Fruit fly (Drosophila melanogaster) whole organism, wandering third instar larva: ENCODE data around the gene Ubc84D.

Source experiments
- Abd-B ChIP-seq: fragments of >200 bp; optimal IDR thresholded peaks from 2 replicates; lab custom pipeline; 2017; ENCODE audit warnings: missing biosample characterization, missing genetic modification characterization
- CG32264 ChIP-seq: fragments of 200-800 bp; sonication (Bioruptor generic); optimal IDR thresholded peaks from 2 replicates; lab custom pipeline; 2016; ENCODE audit warnings: missing biosample characterization, missing genetic modification characterization
- CG9705 ChIP-seq: fragments of 200-800 bp; sonication (Bioruptor generic); optimal IDR thresholded peaks from 2 replicates; lab custom pipeline; 2018; ENCODE audit warnings: missing biosample characterization, mild to moderate bottlenecking, missing genetic modification characterization
- CrebA ChIP-seq: fragments of 200-800 bp; sonication (Bioruptor generic); optimal IDR thresholded peaks from 2 replicates; lab custom pipeline; 2016; ENCODE audit warnings: missing biosample characterization, mild to moderate bottlenecking, missing genetic modification characterization, borderline replicate concordance
- Dfd ChIP-seq: fragments of >200 bp; optimal IDR thresholded peaks from 2 replicates; lab custom pipeline; 2017; ENCODE audit warnings: missing biosample characterization, missing genetic modification characterization
- Dif ChIP-seq: fragments of 200-275, 200-300 bp; sonication (Bioruptor generic); optimal IDR thresholded peaks from 2 replicates; lab custom pipeline; 2018; ENCODE audit warnings: missing biosample characterization, missing genetic modification characterization; ENCODE audit not compliant: partially characterized antibody
- GATAd ChIP-seq: sonication (Bioruptor generic); optimal IDR thresholded peaks from 2 replicates; lab custom pipeline; 2016; ENCODE audit warnings: missing biosample characterization, missing genetic modification characterization
- HLH106 ChIP-seq: fragments of 200-800 bp; optimal IDR thresholded peaks from 3 replicates; lab custom pipeline; 2019; ENCODE audit warnings: missing biosample characterization, mild to moderate bottlenecking, missing genetic modification characterization, moderate library complexity
- Hr78 ChIP-seq: fragments of >200 bp; optimal IDR thresholded peaks from 2 replicates; lab custom pipeline; 2017; ENCODE audit warnings: missing biosample characterization, missing genetic modification characterization
- Hr83 ChIP-seq: fragments of 200-300 bp; sonication (Bioruptor generic); optimal IDR thresholded peaks from 2 replicates; lab custom pipeline; 2016; ENCODE audit warnings: missing biosample characterization, mild to moderate bottlenecking, missing genetic modification characterization, moderate library complexity; ENCODE audit not compliant: poor library complexity, severe bottlenecking
- Jra ChIP-seq: sonication (Bioruptor generic); optimal IDR thresholded peaks from 2 replicates; lab custom pipeline; 2016; ENCODE audit warnings: missing biosample characterization, missing genetic modification characterization
- Mio ChIP-seq: sonication (Bioruptor generic); optimal IDR thresholded peaks from 2 replicates; lab custom pipeline; 2016; ENCODE audit warnings: missing biosample characterization, missing genetic modification characterization
- N ChIP-seq: fragments of >200 bp; optimal IDR thresholded peaks from 2 replicates; lab custom pipeline; 2018; ENCODE audit warnings: missing biosample characterization, missing external identifiers, missing genetic modification characterization
- OdsH ChIP-seq: fragments of 200-800 bp; sonication (Bioruptor generic); optimal IDR thresholded peaks from 2 replicates; lab custom pipeline; 2016; ENCODE audit warnings: missing biosample characterization, mild to moderate bottlenecking, missing genetic modification characterization
- Rel ChIP-seq, 2 experiments: fragments of 200-800 bp; sonication (Bioruptor generic) in 1 of 2; optimal IDR thresholded peaks; 2 replicates in 1 of 2; 3 replicates in 1 of 2; lab custom pipeline; 2016 to 2019; ENCODE audit warnings: mild to moderate bottlenecking in 2 of 2, missing biosample characterization in 2 of 2, missing genetic modification characterization in 2 of 2, moderate library complexity in 1 of 2
- Sp1 ChIP-seq: fragments of 200-800 bp; sonication (Bioruptor generic); optimal IDR thresholded peaks from 3 replicates; lab custom pipeline; 2019; ENCODE audit warnings: missing biosample characterization, mild to moderate bottlenecking, missing genetic modification characterization, moderate library complexity
- Vsx2 ChIP-seq: fragments of 200-300, 225-300 bp; sonication (Bioruptor generic); optimal IDR thresholded peaks from 2 replicates; lab custom pipeline; 2018; ENCODE audit warnings: missing biosample characterization, missing genetic modification characterization; ENCODE audit not compliant: partially characterized antibody
- br ChIP-seq: fragments of 200-800 bp; sonication (Bioruptor generic); optimal IDR thresholded peaks from 2 replicates; lab custom pipeline; 2016; ENCODE audit warnings: missing biosample characterization, missing genetic modification characterization
- brk ChIP-seq: fragments of 200-800 bp; sonication (Bioruptor generic); optimal IDR thresholded peaks from 2 replicates; lab custom pipeline; 2016; ENCODE audit warnings: missing biosample characterization, mild to moderate bottlenecking, missing genetic modification characterization
- dl ChIP-seq, 2 experiments: fragments of 175-275, 200-275 bp in 1 of 2; fragments of 200-275 bp in 1 of 2; sonication (Bioruptor generic); optimal IDR thresholded peaks; lab custom pipeline; 2018; ENCODE audit warnings: mild to moderate bottlenecking in 2 of 2, missing biosample characterization in 2 of 2, missing genetic modification characterization in 2 of 2, moderate library complexity in 2 of 2; ENCODE audit not compliant: partially characterized antibody in 2 of 2, insufficient read depth in 1 of 2
- dmrt93B ChIP-seq: fragments of 200-800 bp; sonication (Bioruptor generic); optimal IDR thresholded peaks from 2 replicates; lab custom pipeline; 2018; ENCODE audit warnings: missing biosample characterization, mild to moderate bottlenecking, missing genetic modification characterization
- dsf ChIP-seq: sonication (Bioruptor generic); optimal IDR thresholded peaks from 2 replicates; lab custom pipeline; 2016; ENCODE audit warnings: missing biosample characterization, missing genetic modification characterization, borderline replicate concordance
- ey ChIP-seq: fragments of 200-800 bp; sonication (Bioruptor generic); optimal IDR thresholded peaks from 2 replicates; lab custom pipeline; 2016; ENCODE audit warnings: missing biosample characterization, missing genetic modification characterization
- foxo ChIP-seq, 2 experiments: fragments of 200-800 bp; sonication (Bioruptor generic); optimal IDR thresholded peaks; 2 replicates in 1 of 2; 3 replicates in 1 of 2; lab custom pipeline; 2016 to 2017; ENCODE audit warnings: missing biosample characterization in 2 of 2, missing genetic modification characterization in 2 of 2
- fru ChIP-seq: fragments of 200-800 bp; sonication (Bioruptor generic); optimal IDR thresholded peaks from 3 replicates; lab custom pipeline; 2016; ENCODE audit warnings: missing biosample characterization, mild to moderate bottlenecking, missing genetic modification characterization
- h ChIP-seq: fragments of 200-800 bp; sonication (Bioruptor generic); optimal IDR thresholded peaks from 3 replicates; lab custom pipeline; 2016; ENCODE audit warnings: missing biosample characterization, mild to moderate bottlenecking, missing genetic modification characterization
- jim ChIP-seq: fragments of 175-275, 200-325 bp; sonication (Bioruptor generic); optimal IDR thresholded peaks from 2 replicates; lab custom pipeline; 2016; ENCODE audit warnings: missing biosample characterization, mild to moderate bottlenecking, missing genetic modification characterization
- lola ChIP-seq: fragments of >200 bp; optimal IDR thresholded peaks from 2 replicates; lab custom pipeline; 2017; ENCODE audit warnings: missing biosample characterization, missing genetic modification characterization
- pan ChIP-seq: fragments of >200 bp; optimal IDR thresholded peaks from 2 replicates; lab custom pipeline; 2017
- psq ChIP-seq: fragments of 200-800 bp; sonication (Bioruptor generic); optimal IDR thresholded peaks from 3 replicates; lab custom pipeline; 2017; ENCODE audit warnings: missing biosample characterization, mild to moderate bottlenecking, missing genetic modification characterization, moderate library complexity
- rgr ChIP-seq: fragments of 200-800 bp; sonication (Bioruptor generic); optimal IDR thresholded peaks from 3 replicates; lab custom pipeline; 2016; ENCODE audit warnings: missing biosample characterization, mild to moderate bottlenecking, missing genetic modification characterization
- sage ChIP-seq: fragments of 200-800 bp; sonication (Bioruptor generic); optimal IDR thresholded peaks from 2 replicates; lab custom pipeline; 2016; ENCODE audit warnings: missing biosample characterization, mild to moderate bottlenecking, missing genetic modification characterization
- tai ChIP-seq: sonication (Bioruptor generic); optimal IDR thresholded peaks from 2 replicates; lab custom pipeline; 2016; ENCODE audit warnings: missing biosample characterization, missing genetic modification characterization
- usp ChIP-seq: fragments of >200 bp; optimal IDR thresholded peaks from 2 replicates; lab custom pipeline; 2017; ENCODE audit warnings: missing biosample characterization, missing genetic modification characterization
- woc ChIP-seq: sonication (Bioruptor generic); optimal IDR thresholded peaks from 2 replicates; lab custom pipeline; 2016; ENCODE audit warnings: missing biosample characterization, mild to moderate bottlenecking, missing genetic modification characterization

Ubc84D gene

DNA sequence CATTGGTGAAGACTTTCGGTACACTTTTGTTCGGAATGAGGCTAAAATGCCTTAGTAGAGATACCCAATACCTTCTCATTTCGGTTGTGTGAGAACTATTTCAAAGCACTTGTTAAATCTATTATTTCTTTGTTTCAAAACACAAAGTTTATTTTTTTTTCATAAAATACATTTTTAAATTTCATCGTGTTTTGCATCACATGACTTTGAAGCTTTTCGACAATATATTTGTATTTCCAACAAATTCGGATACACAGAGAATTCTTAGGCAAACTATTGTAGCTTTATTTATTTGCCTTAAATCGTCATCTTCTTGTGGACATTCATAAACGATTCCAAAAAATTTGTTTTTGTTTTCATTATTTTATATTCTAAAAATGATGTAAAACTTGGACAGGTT is 25.5 kb downstream of the Ubc84D start, which contains the start of gene alpha-Est10:
TSS of gene alpha-Est10 (minus strand) at position 101 of the 400 bp plus-strand sequence.
- no peak for TF ChIP-seq dsf
- no peak for TF ChIP-seq Jra (GFP tag; lab: Kevin White, UChicago)
- no peak for TF ChIP-seq Hr83 (GFP tag; lab: Kevin White, UChicago)
- no peak for TF ChIP-seq CG9705 (GFP tag; lab: Kevin White, UChicago)
- TF ChIP-seq Sp1 (GFP tag; lab: Kevin White, UChicago) = no peak
- no peak for TF ChIP-seq CG32264
- no peak for TF ChIP-seq jim (GFP tag; lab: Kevin White, UChicago)
- no peak for TF ChIP-seq OdsH (GFP tag; lab: Kevin White, UChicago)
- no peak for TF ChIP-seq fru
- TF ChIP-seq lola (GFP tag; lab: Kevin White, UChicago) = no peak
- no peak for TF ChIP-seq h
- TF ChIP-seq psq (GFP tag; lab: Kevin White, UChicago) = no peak
- no peak for TF ChIP-seq dmrt93B (GFP tag; lab: Kevin White, UChicago)
- TF ChIP-seq foxo (GFP tag; optimal IDR thresholded peaks at IDR 0.05; lab: Kevin White, UChicago) = no peak
- no peak for TF ChIP-seq rgr (GFP tag; lab: Kevin White, UChicago)
- no peak for TF ChIP-seq brk
- TF ChIP-seq Mio = no peak

dm6 chr3R:7493171-7493570 is 26.1 kb downstream of the Ubc84D start, which contains the start of gene CG42656:
Gene CG42656 (minus strand): TSS chr3R:7493271.
- TF ChIP-seq lola (GFP tag; lab: Kevin White, UChicago) (no peak), Dfd (no peak), brk (no peak), Hr83 (GFP tag; lab: Kevin White, UChicago) (no peak), Jra (GFP tag; lab: Kevin White, UChicago) (no peak), Rel (GFP tag; optimal IDR thresholded peaks at IDR 0.05; lab: Kevin White, UChicago) (no peak), Rel (tag; optimal IDR thresholded peaks at IDR 0.05; lab: Kevin White, UChicago) (no peak), psq (GFP tag; lab: Kevin White, UChicago) (no peak), HLH106 (tag; lab: Kevin White, UChicago) (no peak), rgr (GFP tag; lab: Kevin White, UChicago) (no peak), GATAd (GFP tag; lab: Kevin White, UChicago) (no peak), usp (GFP tag; lab: Kevin White, UChicago) (no peak), CrebA (GFP tag; lab: Kevin White, UChicago) (no peak), pan (lab: Kevin White, UChicago) (no peak), Dif (no peak), sage (GFP tag; lab: Kevin White, UChicago) (no peak), woc (no peak), dmrt93B (GFP tag; lab: Kevin White, UChicago) (no peak), Sp1 (GFP tag; lab: Kevin White, UChicago) (no peak), N (GFP tag; lab: Kevin White, UChicago) (no peak), Hr78 (GFP tag; lab: Kevin White, UChicago) (no peak)

dm6 chr3R:7492099-7492498 is 27.2 kb downstream of the Ubc84D start:
- TF ChIP-seq jim (GFP tag; lab: Kevin White, UChicago) (no peak), tai (GFP tag; lab: Kevin White, UChicago) (no peak), CG9705 (GFP tag; lab: Kevin White, UChicago) (no peak), lola (GFP tag; lab: Kevin White, UChicago) (no peak), foxo (GFP tag; optimal IDR thresholded peaks at IDR 0.05; lab: Kevin White, UChicago) (peak in 1 of 2 experiments; percentile 10), Vsx2 (peak; percentile 4), woc (no peak), HLH106 (tag; lab: Kevin White, UChicago) (no peak), Abd-B (GFP tag; lab: Kevin White, UChicago) (no peak), usp (GFP tag; lab: Kevin White, UChicago) (no peak), sage (GFP tag; lab: Kevin White, UChicago) (no peak), ey (GFP tag; lab: Kevin White, UChicago) (no peak), GATAd (GFP tag; lab: Kevin White, UChicago) (no peak), Dfd (no peak), CrebA (GFP tag; lab: Kevin White, UChicago) (no peak), Dif (peak; percentile 38), CG32264 (no peak)

- TF ChIP-seq Dif (peak; percentile 88), sage (GFP tag; lab: Kevin White, UChicago) (no peak), br (no peak), dl (GFP tag; optimal IDR thresholded peaks at IDR 0.05; lab: Kevin White, UChicago; ENCODE audit: insufficient read depth in 1 of 2, partially characterized antibody in 2 of 2) (peak; percentile 50 to 76), Vsx2 (peak; percentile 35), CrebA (GFP tag; lab: Kevin White, UChicago) (peak; percentile 19)
- TF ChIP-seq, all 38 proteins: peak for 4
Measured at dm6 chr3R:7491453-7491853, 27.8 kb downstream of the Ubc84D start.
